Worm (Caenorhabditis elegans) whole organism, L4/young adult: Measurements from ENCODE around the gene F47C12.7.

Experiments used
- W03F9.2 ChIP-seq: fragments of 150-350 bp; optimal IDR thresholded peaks from 2 replicates; lab custom pipeline; 2014; ENCODE audit warnings: missing biosample characterization, missing genetic modification characterization
- dao-5 ChIP-seq: sonication (generic microtip); optimal IDR thresholded peaks from 2 replicates; lab custom pipeline; 2016; ENCODE audit warnings: missing genotype, missing genetic modification characterization, moderate library complexity, missing compliant biosample characterization
- him-1 ChIP-seq: sonication (generic microtip); optimal IDR thresholded peaks from 2 replicates; lab custom pipeline; 2016; ENCODE audit warnings: missing genotype, missing genetic modification reagents, missing genetic modification characterization, missing compliant biosample characterization

- no peak for TF ChIP-seq him-1 (tag; lab: Kevin White, UChicago)
- TF ChIP-seq W03F9.2 (tag; lab: Kevin White, UChicago): no peak
- TF ChIP-seq dao-5: no peak
Observed at ce11 chrIV:3956705-3957104, 38.6 kb downstream of the F47C12.7 start, which contains the start of gene clec-74.
